Worm (Caenorhabditis elegans): Measurements from ENCODE around the gene Y50D7A.3.

DNA sequence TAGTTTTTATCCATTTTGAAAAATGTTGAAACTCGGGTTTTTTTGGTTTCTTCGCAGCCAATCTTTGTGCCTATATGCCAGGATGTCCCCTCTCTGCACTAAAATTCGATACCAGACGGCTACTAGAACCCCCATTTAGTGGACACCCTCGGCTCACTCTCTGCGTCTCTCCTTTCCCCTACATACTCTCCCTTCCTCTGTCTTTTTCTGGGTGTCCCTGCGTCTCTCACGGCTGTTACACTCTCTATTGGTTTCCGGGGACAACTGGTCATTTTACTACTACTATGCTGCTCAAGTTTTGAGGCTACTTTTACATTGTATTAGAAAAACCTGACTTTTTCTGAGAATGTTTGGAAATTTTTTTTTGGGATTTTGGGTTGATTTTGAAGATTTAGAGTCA is 34.0 kb upstream of the Y50D7A.3 start:
- TF ChIP-seq tlp-1 (tag; optimal IDR thresholded peaks at IDR 0.05) = no peak
- TF ChIP-seq fkh-10 (GFP tag; optimal IDR thresholded peaks at IDR 0.05) = no peak
- no peak for TF ChIP-seq F16B12.6 (tag; optimal IDR thresholded peaks at IDR 0.05)
- TF ChIP-seq ceh-90 (tag; optimal IDR thresholded peaks at IDR 0.05) = no peak
- TF ChIP-seq aly-2 (tag; optimal IDR thresholded peaks at IDR 0.05) = no peak
- no peak for TF ChIP-seq irx-1 (tag; optimal IDR thresholded peaks at IDR 0.05)

Data from whole organism, L1 larva.